Worm (Caenorhabditis elegans) whole organism, mixed stage, embryonic: ENCODE data around the gene irld-60.

Source experiments
- bed-3 ChIP-seq: fragments of 200-800 bp; sonication (Bioruptor generic); optimal IDR thresholded peaks from 3 replicates; lab custom pipeline; 2018; ENCODE audit warnings: mild to moderate bottlenecking, missing genetic modification characterization, moderate library complexity, missing compliant biosample characterization
- ceh-39 ChIP-seq: fragments of 150-350 bp; optimal IDR thresholded peaks from 2 replicates; lab custom pipeline; 2014; ENCODE audit warnings: missing biosample characterization, missing genetic modification characterization
- ceh-43 ChIP-seq: fragments of 200-800 bp; sonication (Bioruptor generic); optimal IDR thresholded peaks from 2 replicates; lab custom pipeline; 2018; ENCODE audit warnings: mild to moderate bottlenecking, missing genetic modification characterization, moderate library complexity, missing compliant biosample characterization
- ceh-83 ChIP-seq: fragments of 200-800 bp; sonication (Bioruptor generic); optimal IDR thresholded peaks from 2 replicates; lab custom pipeline; 2018; ENCODE audit warnings: mild to moderate bottlenecking, missing genetic modification characterization, missing compliant biosample characterization
- ces-1 ChIP-seq: fragments of 150-350 bp; optimal IDR thresholded peaks from 2 replicates; lab custom pipeline; 2014; ENCODE audit warnings: missing biosample characterization, missing genetic modification reagents, missing genetic modification characterization
- cnd-1 ChIP-seq: fragments of 200-800 bp; sonication (Bioruptor generic); optimal IDR thresholded peaks from 2 replicates; lab custom pipeline; 2018; ENCODE audit warnings: mild to moderate bottlenecking, missing genetic modification characterization, missing compliant biosample characterization
- elt-1 ChIP-seq: sonication (generic microtip); optimal IDR thresholded peaks from 2 replicates; lab custom pipeline; 2017; ENCODE audit warnings: missing genetic modification characterization, mild to moderate bottlenecking, missing compliant biosample characterization, antibody characterized with exemption, moderate library complexity, borderline replicate concordance; ENCODE audit not compliant: insufficient read depth
- elt-3 ChIP-seq: fragments of 150-350 bp; optimal IDR thresholded peaks from 2 replicates; lab custom pipeline; 2014; ENCODE audit warnings: missing biosample characterization, missing genetic modification characterization
- flh-1 ChIP-seq: fragments of 200-800 bp; sonication (Bioruptor generic); optimal IDR thresholded peaks from 2 replicates; lab custom pipeline; 2018; ENCODE audit warnings: mild to moderate bottlenecking, missing genetic modification characterization, moderate library complexity, missing compliant biosample characterization
- ham-2 ChIP-seq: fragments of 200-800 bp; sonication (Bioruptor generic); optimal IDR thresholded peaks from 2 replicates; lab custom pipeline; 2018; ENCODE audit warnings: mild to moderate bottlenecking, missing genetic modification characterization, missing compliant biosample characterization
- hlh-1 ChIP-seq: fragments of 150-350 bp; optimal IDR thresholded peaks from 2 replicates; lab custom pipeline; 2014; ENCODE audit warnings: missing biosample characterization, missing genetic modification reagents, missing genetic modification characterization
- lin-13 ChIP-seq: fragments of 150-350 bp; optimal IDR thresholded peaks from 2 replicates; lab custom pipeline; 2014; ENCODE audit warnings: missing biosample characterization, missing genetic modification characterization
- lin-32 ChIP-seq: fragments of 200-800 bp; sonication (Bioruptor generic); optimal IDR thresholded peaks from 2 replicates; lab custom pipeline; 2018; ENCODE audit warnings: mild to moderate bottlenecking, missing genetic modification characterization, missing compliant biosample characterization
- mab-5 ChIP-seq: fragments of 150-350 bp; optimal IDR thresholded peaks from 2 replicates; lab custom pipeline; 2014; ENCODE audit warnings: missing biosample characterization, missing genetic modification characterization
- mls-2 ChIP-seq: sonication (generic microtip); optimal IDR thresholded peaks from 2 replicates; lab custom pipeline; 2016; ENCODE audit warnings: mild to moderate bottlenecking, missing genetic modification characterization, moderate library complexity, missing compliant biosample characterization
- nhr-12 ChIP-seq: fragments of 150-350 bp; optimal IDR thresholded peaks from 2 replicates; lab custom pipeline; 2014; ENCODE audit warnings: missing biosample characterization, missing genetic modification characterization
- nhr-2 ChIP-seq: fragments of 150-350 bp; optimal IDR thresholded peaks from 2 replicates; lab custom pipeline; 2014; ENCODE audit warnings: missing biosample characterization, missing genetic modification characterization
- nhr-237 ChIP-seq: fragments of 150-350 bp; optimal IDR thresholded peaks from 2 replicates; lab custom pipeline; 2014; ENCODE audit warnings: missing biosample characterization, missing genetic modification characterization
- nhr-28 ChIP-seq: fragments of 150-350 bp; optimal IDR thresholded peaks from 2 replicates; lab custom pipeline; 2014; ENCODE audit warnings: missing biosample characterization, missing genetic modification characterization
- nhr-76 ChIP-seq: sonication (generic microtip); optimal IDR thresholded peaks from 2 replicates; lab custom pipeline; 2017; ENCODE audit warnings: missing biosample characterization, missing genetic modification characterization
- sem-2 ChIP-seq: fragments of 200-800 bp; sonication (Bioruptor generic); optimal IDR thresholded peaks from 2 replicates; lab custom pipeline; 2018; ENCODE audit warnings: mild to moderate bottlenecking, missing genetic modification characterization, missing compliant biosample characterization
- snpc-4 ChIP-seq: fragments of 150-350 bp; optimal IDR thresholded peaks from 2 replicates; lab custom pipeline; 2014; ENCODE audit warnings: missing biosample characterization, missing genetic modification characterization
- sptf-1 ChIP-seq: sonication (generic microtip); optimal IDR thresholded peaks from 2 replicates; lab custom pipeline; 2017; ENCODE audit warnings: mild to moderate bottlenecking, missing genetic modification characterization, moderate library complexity, missing compliant biosample characterization
- tbx-8 ChIP-seq: fragments of 200-800 bp; sonication (Bioruptor generic); optimal IDR thresholded peaks from 2 replicates; lab custom pipeline; 2018; ENCODE audit warnings: mild to moderate bottlenecking, missing genetic modification characterization, moderate library complexity, missing compliant biosample characterization
- unc-120 ChIP-seq: sonication (generic microtip); optimal IDR thresholded peaks from 2 replicates; lab custom pipeline; 2017; ENCODE audit warnings: missing genetic modification characterization, missing compliant biosample characterization; ENCODE audit not compliant: poor library complexity, severe bottlenecking
- unc-39 ChIP-seq: fragments of 150-350 bp; optimal IDR thresholded peaks from 2 replicates; lab custom pipeline; 2014; ENCODE audit warnings: missing biosample characterization, missing genetic modification characterization
- unc-62 ChIP-seq: fragments of 150-350 bp; optimal IDR thresholded peaks from 2 replicates; lab custom pipeline; 2014; ENCODE audit warnings: missing biosample characterization, missing genetic modification reagents, missing genetic modification characterization
- zip-8 ChIP-seq: fragments of 150-350 bp; optimal IDR thresholded peaks from 2 replicates; lab custom pipeline; 2014; ENCODE audit warnings: missing biosample characterization, missing genetic modification characterization
- ztf-11 ChIP-seq: fragments of 150-350 bp; optimal IDR thresholded peaks from 2 replicates; lab custom pipeline; 2014; ENCODE audit warnings: missing biosample characterization, missing genetic modification characterization

irld-60 gene

ce11 chrIII:12773753-12774152 lies 23.0 kb upstream of the irld-60 start:
- TF ChIP-seq nhr-2 (tag; lab: Kevin White, UChicago) = no peak

ce11 chrIII:12764241-12764640 lies 13.5 kb upstream of the irld-60 start, which contains the start of the genes irld-19 and irld-61:
Gene irld-19, minus strand, starts transcription at chrIII:12764341.
Gene irld-61, plus strand, starts transcription at chrIII:12764553.
- TF ChIP-seq ces-1 (GFP tag; lab: Kevin White, UChicago) (no peak), sem-2 (GFP tag; lab: Kevin White, UChicago) (no peak), cnd-1 (tag; lab: Kevin White, UChicago) (no peak), lin-13 (tag; lab: Kevin White, UChicago) (no peak), zip-8 (tag; lab: Kevin White, UChicago) (no peak), nhr-12 (no peak), elt-3 (tag; lab: Kevin White, UChicago) (no peak), lin-32 (no peak), bed-3 (GFP tag; lab: Kevin White, UChicago) (no peak), nhr-237 (tag; lab: Kevin White, UChicago) (no peak), unc-120 (tag; lab: Kevin White, UChicago) (no peak), flh-1 (no peak), ztf-11 (tag; lab: Kevin White, UChicago) (no peak), nhr-28 (tag; lab: Kevin White, UChicago) (no peak)

- no peak for TF ChIP-seq mls-2 (tag; lab: Kevin White, UChicago)
- no peak for TF ChIP-seq nhr-28 (tag; lab: Kevin White, UChicago)
- TF ChIP-seq unc-62 (GFP tag; lab: Kevin White, UChicago) = no peak
- no peak for TF ChIP-seq snpc-4
- TF ChIP-seq mab-5 (tag; lab: Kevin White, UChicago) = no peak
- TF ChIP-seq ham-2 (GFP tag; lab: Kevin White, UChicago) = no peak
- TF ChIP-seq flh-1 = no peak
Observed at ce11 chrIII:12757367-12757766, 6.6 kb upstream of the irld-60 start, which contains the start of gene srw-9. Gene srw-9, plus strand, starts transcription at chrIII:12757667.

- no peak for TF ChIP-seq sptf-1 (tag; lab: Kevin White, UChicago)
- no peak for TF ChIP-seq hlh-1 (tag; lab: Kevin White, UChicago)
- no peak for TF ChIP-seq nhr-2 (tag; lab: Kevin White, UChicago)
- no peak for TF ChIP-seq bed-3 (GFP tag; lab: Kevin White, UChicago)
- TF ChIP-seq unc-62 (GFP tag; lab: Kevin White, UChicago) = no peak
- TF ChIP-seq ztf-11 (tag; lab: Kevin White, UChicago) = no peak
- TF ChIP-seq nhr-237 (tag; lab: Kevin White, UChicago) = no peak
- TF ChIP-seq cnd-1 (tag; lab: Kevin White, UChicago) = no peak
- TF ChIP-seq ceh-39 (tag; lab: Kevin White, UChicago) = no peak
- TF ChIP-seq mab-5 (tag; lab: Kevin White, UChicago) = no peak
- TF ChIP-seq tbx-8 (GFP tag; lab: Kevin White, UChicago) = no peak
- TF ChIP-seq unc-120 (tag; lab: Kevin White, UChicago) = no peak
- TF ChIP-seq mls-2 (tag; lab: Kevin White, UChicago) = no peak
- no peak for TF ChIP-seq unc-39 (tag; lab: Kevin White, UChicago)
- TF ChIP-seq ceh-83 (GFP tag; lab: Kevin White, UChicago) = no peak
Observed at ce11 chrIII:12755048-12755447, 4.3 kb upstream of the irld-60 start, which contains the start of gene srw-10. Gene srw-10, plus strand, starts transcription at chrIII:12755348.

- no peak for TF ChIP-seq mls-2 (tag; lab: Kevin White, UChicago)
- TF ChIP-seq ztf-11 (tag; lab: Kevin White, UChicago) = no peak
- no peak for TF ChIP-seq nhr-76 (tag; lab: Kevin White, UChicago)
- TF ChIP-seq flh-1 = no peak
- TF ChIP-seq sem-2 (GFP tag; lab: Kevin White, UChicago) = no peak
- no peak for TF ChIP-seq ceh-43
- TF ChIP-seq elt-1 (tag; lab: Kevin White, UChicago) = no peak
- no peak for TF ChIP-seq unc-39 (tag; lab: Kevin White, UChicago)
- no peak for TF ChIP-seq unc-62 (GFP tag; lab: Kevin White, UChicago)
- no peak for TF ChIP-seq lin-13 (tag; lab: Kevin White, UChicago)
Observed at ce11 chrIII:12746369-12746855, 4.3 kb downstream of the irld-60 start, which contains the start of gene Y111B2A.21. Gene Y111B2A.21, plus strand, starts transcription at chrIII:12746419.
